Worm (Caenorhabditis elegans) whole organism, L4 larva: ENCODE results near the gene abhd-5.1.

Source experiments
- F26F4.8 ChIP-seq: fragments of 200-800 bp; sonication (Bioruptor generic); conservative IDR thresholded peaks from 2 replicates; pipeline ENCODE4 v1.3.6; 2022; ENCODE audit warnings: missing genetic modification characterization, missing compliant biosample characterization
- F37D6.2 ChIP-seq: sonication (generic microtip); optimal IDR thresholded peaks from 2 replicates; lab custom pipeline; 2016; ENCODE audit warnings: mild to moderate bottlenecking, missing genetic modification characterization, missing compliant biosample characterization
- T26A8.4 ChIP-seq: fragments of 200-800 bp; sonication (Bioruptor generic); IDR thresholded peaks from 2 replicates; pipeline ENCODE4 v1.3.6; 2022; ENCODE audit warnings: missing genetic modification characterization, missing compliant biosample characterization
- ZK337.2 ChIP-seq: fragments of 200-800 bp; sonication (Bioruptor generic); IDR thresholded peaks from 2 replicates; pipeline ENCODE4 v1.3.6; 2022; ENCODE audit warnings: missing genetic modification reagents, missing genetic modification characterization, missing compliant biosample characterization
- aha-1 ChIP-seq: fragments of 150-350 bp; peaks from one replicate; lab custom pipeline; 2014; ENCODE audit warnings: missing biosample characterization, missing genetic modification characterization
- ama-1 ChIP-seq: fragments of 150-350 bp; optimal IDR thresholded peaks from 2 replicates; lab custom pipeline; 2014; ENCODE audit warnings: inconsistent platforms, mixed read lengths
- arid-1 ChIP-seq: fragments of 200-800 bp; sonication (Bioruptor generic); conservative IDR thresholded peaks from 2 replicates; pipeline ENCODE4 v1.3.6; 2022; ENCODE audit warnings: missing genetic modification reagents, missing genetic modification characterization, missing compliant biosample characterization
- attf-4 ChIP-seq: sonication (generic microtip); optimal IDR thresholded peaks from 3 replicates; lab custom pipeline; 2017; ENCODE audit warnings: missing biosample characterization, missing genetic modification characterization
- ceh-32 ChIP-seq: sonication (generic microtip); optimal IDR thresholded peaks from 2 replicates; lab custom pipeline; 2016; ENCODE audit warnings: mild to moderate bottlenecking, missing genetic modification characterization, missing compliant biosample characterization; ENCODE audit not compliant: poor library complexity
- ces-1 ChIP-seq: fragments of 150-350 bp; sonication (generic microtip); optimal IDR thresholded peaks from 4 replicates; lab custom pipeline; 2014; ENCODE audit warnings: missing biosample characterization, missing genetic modification reagents, missing genetic modification characterization
- daf-12 ChIP-seq: fragments of 150-350 bp; optimal IDR thresholded peaks from 2 replicates; lab custom pipeline; 2014; ENCODE audit warnings: missing biosample characterization, missing genetic modification reagents, missing genetic modification characterization
- daf-16 ChIP-seq, 3 experiments: sonication (generic microtip); optimal IDR thresholded peaks; 2 replicates each; lab custom pipeline; 2016 to 2017; ENCODE audit warnings: missing genetic modification characterization in 3 of 3, missing genetic modification reagents in 3 of 3, mild to moderate bottlenecking in 2 of 3, missing compliant biosample characterization in 2 of 3, missing biosample characterization in 1 of 3, moderate library complexity in 1 of 3
- dmd-9 ChIP-seq: fragments of 200-800 bp; sonication (Bioruptor generic); IDR thresholded peaks from 2 replicates; pipeline ENCODE4 v1.3.6; 2022; ENCODE audit warnings: missing genetic modification reagents, missing genetic modification characterization, missing compliant biosample characterization
- dpl-1 ChIP-seq: fragments of 150-350 bp; optimal IDR thresholded peaks from 2 replicates; lab custom pipeline; 2014; ENCODE audit warnings: missing biosample characterization, missing genetic modification reagents, missing genetic modification characterization
- fkh-10 ChIP-seq: fragments of 150-350 bp; optimal IDR thresholded peaks from 2 replicates; lab custom pipeline; 2014; ENCODE audit warnings: missing biosample characterization, missing genetic modification reagents, missing genetic modification characterization
- gei-8 ChIP-seq: fragments of 200-800 bp; sonication (Bioruptor generic); optimal IDR thresholded peaks from 2 replicates; lab custom pipeline; 2018; ENCODE audit warnings: mild to moderate bottlenecking, missing genetic modification characterization, missing compliant biosample characterization
- hlh-11 ChIP-seq: fragments of 200-800 bp; sonication (Bioruptor generic); optimal IDR thresholded peaks from 2 replicates; lab custom pipeline; 2018; ENCODE audit warnings: mild to moderate bottlenecking, missing genetic modification characterization, missing compliant biosample characterization
- hlh-30 ChIP-seq: sonication (generic microtip); optimal IDR thresholded peaks from 2 replicates; lab custom pipeline; 2017; ENCODE audit warnings: antibody characterized with exemption, mild to moderate bottlenecking, missing genetic modification characterization, missing compliant biosample characterization; ENCODE audit not compliant: insufficient read depth
- hmg-1.1 ChIP-seq: fragments of 200-800 bp; sonication (Bioruptor generic); IDR thresholded peaks from 2 replicates; pipeline ENCODE4 v1.3.6; 2022; ENCODE audit warnings: missing genetic modification reagents, missing genetic modification characterization, missing compliant biosample characterization
- lin-13 ChIP-seq: fragments of 150-350 bp; optimal IDR thresholded peaks from 2 replicates; lab custom pipeline; 2014; ENCODE audit warnings: missing biosample characterization, missing genetic modification reagents, missing genetic modification characterization
- lin-38 ChIP-seq: fragments of 200-800 bp; sonication (Bioruptor generic); IDR thresholded peaks from 2 replicates; pipeline ENCODE4 v1.3.6; 2022; ENCODE audit warnings: missing genetic modification reagents, missing genetic modification characterization, missing compliant biosample characterization
- lsy-2 ChIP-seq, 2 experiments: fragments of 150-350 bp in 1 of 2; sonication (generic microtip) in 1 of 2; optimal IDR thresholded peaks; 2 replicates each; lab custom pipeline; 2014 to 2017; ENCODE audit warnings: missing biosample characterization in 2 of 2, missing genetic modification characterization in 2 of 2
- mep-1 ChIP-seq: fragments of 150-350 bp; sonication (generic microtip); optimal IDR thresholded peaks from 3 replicates; lab custom pipeline; 2014; ENCODE audit warnings: missing biosample characterization, missing genetic modification characterization
- mes-2 ChIP-seq: sonication (generic microtip); optimal IDR thresholded peaks from 2 replicates; lab custom pipeline; 2016; ENCODE audit warnings: missing genotype, mild to moderate bottlenecking, missing genetic modification characterization, missing compliant biosample characterization; ENCODE audit not compliant: poor library complexity, severe bottlenecking
- mxl-2 ChIP-seq: fragments of 200-800 bp; sonication (Bioruptor generic); conservative IDR thresholded peaks from 2 replicates; pipeline ENCODE4 v1.3.6; 2022; ENCODE audit warnings: missing genetic modification reagents, missing genetic modification characterization, missing compliant biosample characterization
- nhr-102 ChIP-seq: sonication (generic microtip); optimal IDR thresholded peaks from 2 replicates; lab custom pipeline; 2016; ENCODE audit warnings: mild to moderate bottlenecking, missing genetic modification characterization, moderate library complexity, missing compliant biosample characterization
- nhr-111 ChIP-seq: fragments of 200-800 bp; sonication (Bioruptor generic); optimal IDR thresholded peaks from 2 replicates; lab custom pipeline; 2018; ENCODE audit warnings: mild to moderate bottlenecking, missing genetic modification characterization, missing compliant biosample characterization
- nhr-25 ChIP-seq: sonication (generic microtip); optimal IDR thresholded peaks from 2 replicates; lab custom pipeline; 2017; ENCODE audit warnings: missing genetic modification characterization, mild to moderate bottlenecking, missing compliant biosample characterization, antibody characterized with exemption, moderate library complexity, borderline replicate concordance; ENCODE audit not compliant: insufficient read depth
- nhr-6 ChIP-seq: fragments of 150-350 bp; optimal IDR thresholded peaks from 2 replicates; lab custom pipeline; 2014; ENCODE audit warnings: missing biosample characterization, missing genetic modification characterization
- nhr-76 ChIP-seq: fragments of 150-350 bp; optimal IDR thresholded peaks from 2 replicates; lab custom pipeline; 2014; ENCODE audit warnings: missing biosample characterization, missing genetic modification characterization
- pha-4 ChIP-seq, 2 experiments: fragments of 150-350 bp in 1 of 2; fragments of 200-800 bp in 1 of 2; sonication (Bioruptor generic) in 1 of 2; IDR thresholded peaks in 1 of 2; optimal IDR thresholded peaks in 1 of 2; 2 replicates each; pipeline versions ENCODE4 v1.3.6 to Lab custom; 2014 to 2022; ENCODE audit warnings: missing genetic modification characterization in 2 of 2, missing genetic modification reagents in 2 of 2, missing biosample characterization in 1 of 2, missing compliant biosample characterization in 1 of 2
- php-3 ChIP-seq: fragments of 200-800 bp; sonication (Bioruptor generic); IDR thresholded peaks from 2 replicates; pipeline ENCODE4 v1.3.6; 2022; ENCODE audit warnings: missing genetic modification reagents, missing genetic modification characterization, missing compliant biosample characterization
- pqm-1 ChIP-seq: sonication (generic microtip); optimal IDR thresholded peaks from 2 replicates; lab custom pipeline; 2017; ENCODE audit warnings: missing biosample characterization, missing genetic modification characterization
- rbr-2 ChIP-seq: sonication (generic microtip); optimal IDR thresholded peaks from 2 replicates; lab custom pipeline; 2016; ENCODE audit warnings: missing genotype, missing genetic modification characterization, missing compliant biosample characterization
- set-16 ChIP-seq: fragments of 200-800 bp; sonication (Bioruptor generic); IDR thresholded peaks from 2 replicates; pipeline ENCODE4 v1.3.6; 2022; ENCODE audit warnings: missing genetic modification reagents, missing genetic modification characterization, missing compliant biosample characterization
- tag-97 ChIP-seq: fragments of 200-800 bp; sonication (Bioruptor generic); IDR thresholded peaks from 2 replicates; pipeline ENCODE4 v1.3.6; 2022; ENCODE audit warnings: missing genetic modification characterization, missing compliant biosample characterization
- unc-39 ChIP-seq: sonication (generic microtip); optimal IDR thresholded peaks from 2 replicates; lab custom pipeline; 2017; ENCODE audit warnings: missing biosample characterization, missing genetic modification characterization
- vab-7 ChIP-seq: fragments of 200-800 bp; sonication (Bioruptor generic); IDR thresholded peaks from 2 replicates; pipeline ENCODE4 v1.3.6; 2022; ENCODE audit warnings: missing genetic modification reagents, missing genetic modification characterization, missing compliant biosample characterization
- zag-1 ChIP-seq: fragments of 150-350 bp; optimal IDR thresholded peaks from 2 replicates; lab custom pipeline; 2014; ENCODE audit warnings: missing biosample characterization, missing genetic modification characterization
- zfp-2 ChIP-seq: sonication (generic microtip); optimal IDR thresholded peaks from 2 replicates; lab custom pipeline; 2016; ENCODE audit warnings: mild to moderate bottlenecking, missing genetic modification characterization, missing compliant biosample characterization
- zip-2 ChIP-seq: fragments of 150-350 bp; optimal IDR thresholded peaks from 2 replicates; lab custom pipeline; 2014; ENCODE audit warnings: missing biosample characterization, missing genetic modification characterization

The abhd-5.1 gene

ce11 chrV:4851138-4851537 lies 3.7 kb downstream of the abhd-5.1 start, which contains the start of gene nex-4:
TSS of gene nex-4 (plus strand) at chrV:4851438.
- TF ChIP-seq F37D6.2 (tag; lab: Kevin White, UChicago) (no peak), dpl-1 (GFP tag; lab: Kevin White, UChicago) (no peak), arid-1 (GFP tag; lab: Robert Waterston, UW) (no peak), fkh-10 (GFP tag; lab: Kevin White, UChicago) (no peak), nhr-102 (tag; lab: Kevin White, UChicago) (no peak), unc-39 (no peak)

- no peak for TF ChIP-seq hlh-11 (tag; lab: Kevin White, UChicago)
- no peak for TF ChIP-seq zip-2 (tag; lab: Kevin White, UChicago)
- no peak for TF ChIP-seq mxl-2 (GFP tag; lab: Robert Waterston, UW)
- no peak for TF ChIP-seq nhr-102 (tag; lab: Kevin White, UChicago)
- TF ChIP-seq rbr-2 (tag; lab: Kevin White, UChicago) = no peak
Measured at ce11 chrV:4851969-4852368, 4.5 kb downstream of the abhd-5.1 start.

- no peak for TF ChIP-seq nhr-102 (tag; lab: Kevin White, UChicago)
- no peak for TF ChIP-seq daf-12 (tag; lab: Kevin White, UChicago)
- peak; percentile 91 for TF ChIP-seq aha-1
- TF ChIP-seq, all 104 proteins: peak for 1
Measured at ce11 chrV:4857561-4857960, 10.1 kb downstream of the abhd-5.1 start.

DNA sequence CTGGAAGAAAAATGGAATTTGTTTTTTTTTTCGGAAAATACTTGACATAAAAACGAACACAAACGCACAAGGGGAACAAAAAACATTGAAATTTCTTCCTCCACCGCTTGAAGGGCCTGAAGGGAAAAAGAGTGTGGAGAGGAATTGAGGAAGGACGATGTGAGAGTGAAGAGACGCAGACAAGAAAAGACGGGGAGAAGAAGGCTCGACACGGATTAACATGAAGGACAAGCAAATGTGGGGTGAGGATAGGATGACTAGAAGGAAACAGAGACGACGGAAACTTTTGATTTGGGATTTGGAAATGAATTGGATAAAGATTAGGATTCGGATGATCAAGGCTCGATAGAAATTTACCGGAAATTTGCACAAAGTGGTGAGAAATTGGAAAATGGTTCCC lies 13.1 kb downstream of the abhd-5.1 start:
- TF ChIP-seq lsy-2 (tag; optimal IDR thresholded peaks at IDR 0.05; lab: Kevin White, UChicago) = peak in 1 of 2 experiments; percentile 5
- no peak for TF ChIP-seq ama-1
- TF ChIP-seq mxl-2 (GFP tag; lab: Robert Waterston, UW) = no peak
- no peak for TF ChIP-seq zfp-2 (tag; lab: Kevin White, UChicago)
- no peak for TF ChIP-seq nhr-25 (tag; lab: Kevin White, UChicago)
- TF ChIP-seq aha-1 = peak; percentile 27
- no peak for TF ChIP-seq pha-4 (GFP tag; IDR thresholded peaks at IDR 0.05; lab: Robert Waterston, UW)
- no peak for TF ChIP-seq pha-4 (tag; optimal IDR thresholded peaks at IDR 0.05; lab: Kevin White, UChicago)
- no peak for TF ChIP-seq php-3 (GFP tag; lab: Robert Waterston, UW)
- no peak for TF ChIP-seq nhr-111 (GFP tag; lab: Kevin White, UChicago)
- no peak for TF ChIP-seq nhr-76 (tag; lab: Kevin White, UChicago)
- TF ChIP-seq rbr-2 (tag; lab: Kevin White, UChicago) = peak; percentile 48

DNA sequence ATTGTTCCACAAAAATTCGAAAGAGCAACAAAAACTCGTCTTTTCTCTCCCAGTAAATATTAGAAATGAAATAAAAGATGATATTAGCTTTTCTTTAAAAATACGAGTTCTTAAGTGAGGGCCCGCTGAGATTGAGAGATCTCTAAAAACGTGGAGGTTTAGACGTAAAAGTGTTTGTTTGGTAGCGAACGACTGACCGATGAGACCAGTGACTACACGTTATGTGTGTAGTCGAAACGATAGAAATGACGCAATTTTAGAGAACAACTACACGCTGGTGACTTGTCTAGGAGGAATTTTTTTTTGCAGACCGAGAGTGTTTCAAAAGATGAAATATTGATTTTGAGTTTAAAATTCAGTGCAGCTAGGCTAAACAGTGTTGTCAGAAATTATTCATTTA lies 15.3 kb downstream of the abhd-5.1 start, which contains the start of gene C37H5.13:
TSS of gene C37H5.13 (minus strand) at position 229 of the 400 bp plus-strand sequence.
- TF ChIP-seq ceh-32 (no peak), attf-4 (tag; lab: Kevin White, UChicago) (no peak), rbr-2 (tag; lab: Kevin White, UChicago) (no peak), gei-8 (GFP tag; lab: Kevin White, UChicago) (no peak), lin-38 (GFP tag; lab: Robert Waterston, UW) (no peak), hlh-30 (tag; lab: Kevin White, UChicago) (peak; percentile 48), pqm-1 (no peak), zip-2 (tag; lab: Kevin White, UChicago) (no peak), set-16 (GFP tag; lab: Robert Waterston, UW) (no peak), nhr-25 (tag; lab: Kevin White, UChicago) (no peak), tag-97 (GFP tag; lab: Robert Waterston, UW) (no peak), mep-1 (tag; lab: Kevin White, UChicago) (peak; percentile 28), T26A8.4 (GFP tag; lab: Robert Waterston, UW) (no peak), zag-1 (no peak), vab-7 (no peak), ZK337.2 (GFP tag; lab: Robert Waterston, UW) (no peak), nhr-6 (tag; lab: Kevin White, UChicago) (no peak), mxl-2 (GFP tag; lab: Robert Waterston, UW) (no peak), mes-2 (tag; lab: Kevin White, UChicago) (no peak), F26F4.8 (GFP tag; lab: Robert Waterston, UW) (no peak), lin-13 (GFP tag; lab: Kevin White, UChicago) (no peak), daf-16 (GFP tag; optimal IDR thresholded peaks at IDR 0.05; lab: Kevin White, UChicago) (no peak), daf-16 (tag; optimal IDR thresholded peaks at IDR 0.05; lab: Kevin White, UChicago) (peak; percentile 42), ces-1 (GFP tag; lab: Kevin White, UChicago) (no peak), ama-1 (no peak), aha-1 (no peak), hmg-1.1 (GFP tag; lab: Robert Waterston, UW) (no peak), dmd-9 (GFP tag; lab: Robert Waterston, UW) (no peak)
